Fruit fly (Drosophila melanogaster) whole organism, embryonic: Measurements from ENCODE around the gene bbg.

ENCODE experiments used
- ATbp ChIP-seq: fragments of 200-800 bp; sonication (Bioruptor generic); optimal IDR thresholded peaks from 2 replicates; lab custom pipeline; 2017; ENCODE audit warnings: missing biosample characterization, mild to moderate bottlenecking, missing genetic modification characterization, missing genetic modification reagents
- Bgb ChIP-seq: fragments of 200-800 bp; sonication (Bioruptor generic); IDR thresholded peaks from 2 replicates; pipeline ENCODE4 v1.3.6; 2022; ENCODE audit warnings: missing biosample characterization, missing genetic modification characterization; ENCODE audit not compliant: partially characterized antibody
- CG10979 ChIP-seq: fragments of 200-800 bp; sonication (Bioruptor generic); optimal IDR thresholded peaks from 2 replicates; lab custom pipeline; 2018; ENCODE audit warnings: missing biosample characterization, mild to moderate bottlenecking, missing genetic modification characterization, moderate library complexity
- CG11504 ChIP-seq: fragments of 200-800 bp; sonication (Bioruptor generic); optimal IDR thresholded peaks from 3 replicates; lab custom pipeline; 2019; ENCODE audit warnings: missing biosample characterization, mild to moderate bottlenecking, missing genetic modification characterization, moderate library complexity
- CG11695 ChIP-seq: fragments of 200-800 bp; sonication (Bioruptor generic); IDR thresholded peaks from 3 replicates; pipeline ENCODE4 v1.3.6; 2022; ENCODE audit warnings: missing biosample characterization, missing genetic modification characterization
- CG12942 ChIP-seq: fragments of 200-800 bp; sonication (Bioruptor generic); optimal IDR thresholded peaks from 3 replicates; lab custom pipeline; 2016; ENCODE audit warnings: missing biosample characterization, missing genetic modification characterization
- CG13624 ChIP-seq: fragments of 200-800 bp; sonication (Bioruptor generic); optimal IDR thresholded peaks from 2 replicates; lab custom pipeline; 2016; ENCODE audit warnings: missing biosample characterization, missing genetic modification characterization
- CG13775 ChIP-seq: fragments of 200-800 bp; sonication (Bioruptor generic); optimal IDR thresholded peaks from 3 replicates; lab custom pipeline; 2017; ENCODE audit warnings: missing biosample characterization, mild to moderate bottlenecking, missing genetic modification characterization
- CG14441 ChIP-seq: fragments of 200-800 bp; sonication (Bioruptor generic); IDR thresholded peaks from 2 replicates; pipeline ENCODE4 v1.3.6; 2022; ENCODE audit warnings: missing biosample characterization, missing genetic modification characterization
- CG14710 ChIP-seq: fragments of 200-800 bp; sonication (Bioruptor generic); optimal IDR thresholded peaks from 3 replicates; lab custom pipeline; 2019; ENCODE audit warnings: missing biosample characterization, mild to moderate bottlenecking, missing genetic modification characterization, moderate library complexity
- CG1603 ChIP-seq: fragments of 200-800 bp; sonication (Bioruptor generic); optimal IDR thresholded peaks from 2 replicates; lab custom pipeline; 2019; ENCODE audit warnings: missing biosample characterization, mild to moderate bottlenecking, missing genetic modification characterization, moderate library complexity
- CG17186 ChIP-seq: fragments of 200-800 bp; sonication (Bioruptor generic); optimal IDR thresholded peaks from 3 replicates; lab custom pipeline; 2017; ENCODE audit warnings: missing biosample characterization, missing genetic modification reagents, missing genetic modification characterization
- CG17359 ChIP-seq: fragments of 200-800 bp; sonication (Bioruptor generic); optimal IDR thresholded peaks from 3 replicates; lab custom pipeline; 2018; ENCODE audit warnings: missing biosample characterization, mild to moderate bottlenecking, missing genetic modification characterization, moderate library complexity
- CG17361 ChIP-seq: fragments of 200-800 bp; sonication (Bioruptor generic); IDR thresholded peaks from 3 replicates; pipeline ENCODE4 v1.3.6; 2022; ENCODE audit warnings: missing biosample characterization, missing genetic modification characterization
- CG17385 ChIP-seq: fragments of 200-800 bp; sonication (Bioruptor generic); optimal IDR thresholded peaks from 3 replicates; lab custom pipeline; 2018; ENCODE audit warnings: missing biosample characterization, mild to moderate bottlenecking, missing genetic modification characterization
- CG2199 ChIP-seq: fragments of 200-800 bp; sonication (Bioruptor generic); IDR thresholded peaks from 3 replicates; pipeline ENCODE4 v1.3.6; 2022; ENCODE audit warnings: missing biosample characterization, missing genetic modification characterization
- CG3065 ChIP-seq: fragments of 200-800 bp; sonication (Bioruptor generic); optimal IDR thresholded peaks from 2 replicates; lab custom pipeline; 2016; ENCODE audit warnings: missing biosample characterization, missing genetic modification characterization
- CG3163 ChIP-seq: fragments of 200-800 bp; sonication (Bioruptor generic); optimal IDR thresholded peaks from 3 replicates; lab custom pipeline; 2016; ENCODE audit warnings: missing biosample characterization, missing genetic modification characterization
- CG34376 ChIP-seq: fragments of 200-800 bp; sonication (Bioruptor generic); optimal IDR thresholded peaks from 2 replicates; lab custom pipeline; 2018; ENCODE audit warnings: missing biosample characterization, mild to moderate bottlenecking, missing genetic modification characterization
- CG8089 ChIP-seq: fragments of 200-800 bp; sonication (Bioruptor generic); optimal IDR thresholded peaks from 3 replicates; lab custom pipeline; 2016; ENCODE audit warnings: missing biosample characterization, missing genetic modification characterization
- CG8765 ChIP-seq: fragments of 200-800 bp; sonication (Bioruptor generic); IDR thresholded peaks from 2 replicates; pipeline ENCODE4 v1.3.6; 2022; ENCODE audit warnings: missing biosample characterization, missing genetic modification characterization
- Dfd ChIP-seq, 2 experiments: fragments of >200 bp; optimal IDR thresholded peaks; 2 replicates each; lab custom pipeline; 2017; ENCODE audit warnings: missing biosample characterization in 2 of 2, missing genetic modification characterization in 2 of 2
- Drgx ChIP-seq: fragments of 200-800 bp; sonication (Bioruptor generic); IDR thresholded peaks from 2 replicates; pipeline ENCODE4 v1.3.6; 2022; ENCODE audit warnings: missing biosample characterization, missing genetic modification characterization
- HLHmδ ChIP-seq: fragments of 200-800 bp; sonication (Bioruptor generic); optimal IDR thresholded peaks from 2 replicates; lab custom pipeline; 2018; ENCODE audit warnings: missing biosample characterization, mild to moderate bottlenecking, missing genetic modification characterization, moderate library complexity
- Hr3 ChIP-seq: fragments of 200-800 bp; sonication (Bioruptor generic); optimal IDR thresholded peaks from 3 replicates; lab custom pipeline; 2016; ENCODE audit warnings: missing biosample characterization, missing genetic modification characterization
- Hr39 ChIP-seq: fragments of >200 bp; optimal IDR thresholded peaks from 2 replicates; lab custom pipeline; 2017
- Kr ChIP-seq: fragments of 200-800 bp; sonication (Bioruptor generic); optimal IDR thresholded peaks from 2 replicates; lab custom pipeline; 2017; ENCODE audit warnings: missing biosample characterization, mild to moderate bottlenecking, missing genetic modification characterization
- Mes4 ChIP-seq: fragments of 200-800 bp; sonication (Bioruptor generic); optimal IDR thresholded peaks from 2 replicates; lab custom pipeline; 2016; ENCODE audit warnings: missing biosample characterization, missing genetic modification characterization
- Myb ChIP-seq: fragments of 200-800 bp; sonication (Bioruptor generic); optimal IDR thresholded peaks from 2 replicates; lab custom pipeline; 2016; ENCODE audit warnings: missing biosample characterization, missing genetic modification characterization
- NC2β ChIP-seq: fragments of 200-800 bp; sonication (Bioruptor generic); optimal IDR thresholded peaks from 2 replicates; lab custom pipeline; 2016; ENCODE audit warnings: missing biosample characterization, missing genetic modification characterization
- Ptx1 ChIP-seq: fragments of 200-800 bp; sonication (Bioruptor generic); IDR thresholded peaks from 2 replicates; pipeline ENCODE4 v1.3.6; 2022; ENCODE audit warnings: missing biosample characterization, missing genetic modification characterization
- Ravus ChIP-seq: fragments of 200-800 bp; sonication (Bioruptor generic); IDR thresholded peaks from 2 replicates; pipeline ENCODE4 v1.3.6; 2022; ENCODE audit warnings: missing biosample characterization, missing genetic modification characterization
- Sox102F ChIP-seq: fragments of 200-800 bp; sonication (Bioruptor generic); optimal IDR thresholded peaks from 2 replicates; lab custom pipeline; 2018; ENCODE audit warnings: missing biosample characterization, mild to moderate bottlenecking, missing genetic modification characterization, moderate library complexity
- Sry-β ChIP-seq: fragments of 200-800 bp; sonication (Bioruptor generic); optimal IDR thresholded peaks from 2 replicates; lab custom pipeline; 2018; ENCODE audit warnings: missing biosample characterization, mild to moderate bottlenecking, missing genetic modification characterization, moderate library complexity
- Stat92E ChIP-seq, 3 experiments: fragments of >200 bp in 2 of 3; fragments of 200-800 bp in 1 of 3; sonication (Bioruptor generic) in 1 of 3; optimal IDR thresholded peaks; 2 replicates each; lab custom pipeline; 2017 to 2019; ENCODE audit warnings: missing biosample characterization in 3 of 3, missing genetic modification characterization in 3 of 3, mild to moderate bottlenecking in 1 of 3, moderate library complexity in 1 of 3
- Xrp1 ChIP-seq: fragments of 200-800 bp; sonication (Bioruptor generic); IDR thresholded peaks from 2 replicates; pipeline ENCODE4 v1.3.6; 2022; ENCODE audit warnings: missing biosample characterization, missing genetic modification characterization
- bbx ChIP-seq: fragments of 200-800 bp; sonication (Bioruptor generic); IDR thresholded peaks from 2 replicates; pipeline ENCODE4 v1.3.6; 2022; ENCODE audit warnings: missing biosample characterization, missing genetic modification characterization; ENCODE audit not compliant: partially characterized antibody
- bcd ChIP-seq: fragments of 200-800 bp; sonication (Bioruptor generic); optimal IDR thresholded peaks from 2 replicates; lab custom pipeline; 2017; ENCODE audit warnings: missing biosample characterization, mild to moderate bottlenecking, missing genetic modification characterization
- br ChIP-seq: fragments of >200 bp; optimal IDR thresholded peaks from 2 replicates; lab custom pipeline; 2017
- chm ChIP-seq: fragments of 200-800 bp; sonication (Bioruptor generic); IDR thresholded peaks from 2 replicates; pipeline ENCODE4 v1.3.6; 2022; ENCODE audit warnings: missing biosample characterization, missing genetic modification characterization
- dm ChIP-seq: fragments of 200-800 bp; sonication (Bioruptor generic); optimal IDR thresholded peaks from 3 replicates; lab custom pipeline; 2016; ENCODE audit warnings: missing biosample characterization, missing genetic modification characterization
- dpn ChIP-seq, 2 experiments: fragments of 200-800 bp; sonication (Bioruptor generic); optimal IDR thresholded peaks; 3 replicates each; lab custom pipeline; 2016; ENCODE audit warnings: missing biosample characterization in 2 of 2, missing genetic modification characterization in 2 of 2
- ind ChIP-seq: fragments of 200-800 bp; sonication (Bioruptor generic); optimal IDR thresholded peaks from 3 replicates; lab custom pipeline; 2016; ENCODE audit warnings: missing biosample characterization, missing genetic modification characterization
- nerfin-1 ChIP-seq: fragments of 200-800 bp; sonication (Bioruptor generic); optimal IDR thresholded peaks from 3 replicates; lab custom pipeline; 2019; ENCODE audit warnings: missing biosample characterization, mild to moderate bottlenecking, missing genetic modification characterization, moderate library complexity
- rib ChIP-seq: fragments of 200-800 bp; sonication (Bioruptor generic); IDR thresholded peaks from 2 replicates; pipeline ENCODE4 v1.3.6; 2022; ENCODE audit warnings: missing biosample characterization, missing genetic modification characterization
- shn ChIP-seq: fragments of 200-800 bp; sonication (Bioruptor generic); optimal IDR thresholded peaks from 3 replicates; lab custom pipeline; 2016; ENCODE audit warnings: missing biosample characterization, missing genetic modification characterization
- ssp ChIP-seq: fragments of 200-800 bp; sonication (Bioruptor generic); IDR thresholded peaks from 2 replicates; pipeline ENCODE4 v1.3.6; 2022; ENCODE audit warnings: missing biosample characterization, missing genetic modification characterization
- ttk ChIP-seq: fragments of 200-800 bp; sonication (Bioruptor generic); IDR thresholded peaks from 2 replicates; pipeline ENCODE4 v2.1.2; 2022; ENCODE audit warnings: missing biosample characterization, missing genetic modification characterization
- unpg ChIP-seq: fragments of 200-800 bp; sonication (Bioruptor generic); optimal IDR thresholded peaks from 3 replicates; lab custom pipeline; 2018; ENCODE audit warnings: missing biosample characterization, mild to moderate bottlenecking, missing genetic modification characterization, moderate library complexity
- vnd ChIP-seq: fragments of 200-800 bp; sonication (Bioruptor generic); IDR thresholded peaks from 3 replicates; pipeline ENCODE4 v1.3.6; 2022; ENCODE audit warnings: missing biosample characterization, missing genetic modification characterization; ENCODE audit not compliant: partially characterized antibody
- wor ChIP-seq: fragments of 200-800 bp; sonication (Bioruptor generic); IDR thresholded peaks from 2 replicates; pipeline ENCODE4 v1.3.6; 2022; ENCODE audit warnings: missing biosample characterization, missing genetic modification characterization

bbg gene

dm6 chr3L:14486611-14487350 is 49.3 kb downstream of the bbg start (continued):
- no peak for TF ChIP-seq ssp
- no peak for TF ChIP-seq wor (GFP tag; lab: Robert Waterston, UW)
- no peak for TF ChIP-seq CG17385 (GFP tag; lab: Kevin White, UChicago)
- no peak for TF ChIP-seq chm (GFP tag; lab: Robert Waterston, UW)
- TF ChIP-seq rib (GFP tag; lab: Robert Waterston, UW) = no peak
- TF ChIP-seq Myb = no peak
- TF ChIP-seq HLHmδ (GFP tag; lab: Kevin White, UChicago) = no peak
- no peak for TF ChIP-seq Dfd (GFP tag; optimal IDR thresholded peaks at IDR 0.05; lab: Kevin White, UChicago)
- no peak for TF ChIP-seq Mes4
- TF ChIP-seq CG17359 (tag; lab: Kevin White, UChicago) = no peak
- TF ChIP-seq CG17186 (GFP tag; lab: Kevin White, UChicago) = no peak
- no peak for TF ChIP-seq CG3065 (GFP tag; lab: Kevin White, UChicago)
- TF ChIP-seq bcd (GFP tag; lab: Kevin White, UChicago) = no peak
- TF ChIP-seq Ravus (GFP tag; lab: Robert Waterston, UW) = no peak
- TF ChIP-seq CG1603 (tag; lab: Kevin White, UChicago) = peak; percentile 6
- no peak for TF ChIP-seq Sry-β (GFP tag; lab: Kevin White, UChicago)
- TF ChIP-seq CG17361 = no peak
- no peak for TF ChIP-seq br (lab: Kevin White, UChicago)
- no peak for TF ChIP-seq vnd (GFP tag; lab: Robert Waterston, UW)
- TF ChIP-seq CG14710 (tag; lab: Kevin White, UChicago) = no peak
- TF ChIP-seq dpn (GFP tag; optimal IDR thresholded peaks at IDR 0.05; lab: Kevin White, UChicago) = no peak
- peak; percentile 49; the same call in 1 of the 2 replicates for TF ChIP-seq Drgx
- TF ChIP-seq CG11504 = peak; percentile 10
- no peak for TF ChIP-seq ttk (GFP tag; lab: Robert Waterston, UW)
- TF ChIP-seq CG2199 (GFP tag; lab: Robert Waterston, UW) = no peak
- no peak for TF ChIP-seq ind
- TF ChIP-seq CG3163 (GFP tag; lab: Kevin White, UChicago) = no peak
- TF ChIP-seq Hr39 (lab: Kevin White, UChicago) = no peak
- TF ChIP-seq dm (GFP tag; lab: Kevin White, UChicago) = no peak
- no peak for TF ChIP-seq CG8765 (GFP tag; lab: Robert Waterston, UW)
- no peak for TF ChIP-seq CG13624 (GFP tag; lab: Kevin White, UChicago)
- TF ChIP-seq CG10979 = no peak
- no peak for TF ChIP-seq nerfin-1 (tag; lab: Kevin White, UChicago)
- no peak for TF ChIP-seq CG14441 (GFP tag; lab: Robert Waterston, UW)
- TF ChIP-seq Stat92E (GFP tag; optimal IDR thresholded peaks at IDR 0.05; lab: Kevin White, UChicago) = no peak
- TF ChIP-seq Hr3 (GFP tag; lab: Kevin White, UChicago) = no peak
- no peak for TF ChIP-seq CG11695 (GFP tag; lab: Robert Waterston, UW)
- TF ChIP-seq Sox102F = no peak
- TF ChIP-seq unpg = no peak
- TF ChIP-seq CG8089 (GFP tag; lab: Kevin White, UChicago) = no peak
- no peak for TF ChIP-seq shn
- no peak for TF ChIP-seq Bgb (GFP tag; lab: Robert Waterston, UW)
- peak; percentile 6 for TF ChIP-seq CG13775
- no peak for TF ChIP-seq ATbp (GFP tag; lab: Kevin White, UChicago)
- TF ChIP-seq CG34376 (GFP tag; lab: Kevin White, UChicago) = no peak
- no peak for TF ChIP-seq bbx (GFP tag; lab: Robert Waterston, UW)
- TF ChIP-seq Ptx1 (GFP tag; lab: Robert Waterston, UW) = no peak
- TF ChIP-seq Kr (GFP tag; lab: Kevin White, UChicago) = no peak
- no peak for TF ChIP-seq NC2β (GFP tag; lab: Kevin White, UChicago)
- peak; percentile 34; the same call in 1 of the 2 replicates for TF ChIP-seq Xrp1 (GFP tag; lab: Robert Waterston, UW)
- no peak for TF ChIP-seq CG12942 (GFP tag; lab: Kevin White, UChicago)
